Fruit fly (Drosophila melanogaster) whole organism, adult: ENCODE measurements around the gene Gen.

ENCODE experiments used
- CG1620 ChIP-seq: fragments of 200-800 bp; sonication (Bioruptor generic); optimal IDR thresholded peaks from 2 replicates; lab custom pipeline; 2016; ENCODE audit warnings: missing biosample characterization, missing genetic modification characterization
- CG7045 ChIP-seq: fragments of 200-800 bp; sonication (Bioruptor generic); optimal IDR thresholded peaks from 2 replicates; lab custom pipeline; 2017; ENCODE audit warnings: missing biosample characterization, mild to moderate bottlenecking, missing genetic modification characterization
- bab1 ChIP-seq: fragments of 200-800 bp; sonication (Bioruptor generic); optimal IDR thresholded peaks from 3 replicates; lab custom pipeline; 2019; ENCODE audit warnings: missing biosample characterization, mild to moderate bottlenecking, missing genetic modification characterization, moderate library complexity
- cic ChIP-seq: fragments of 200-800 bp; sonication (Bioruptor generic); optimal IDR thresholded peaks from 2 replicates; lab custom pipeline; 2017; ENCODE audit warnings: missing biosample characterization, mild to moderate bottlenecking, missing genetic modification characterization, moderate library complexity
- pad ChIP-seq: fragments of 200-800 bp; sonication (Bioruptor generic); optimal IDR thresholded peaks from 3 replicates; lab custom pipeline; 2017; ENCODE audit warnings: missing biosample characterization, missing genetic modification characterization, mild to moderate bottlenecking, moderate library complexity, missing genetic modification reagents

DNA sequence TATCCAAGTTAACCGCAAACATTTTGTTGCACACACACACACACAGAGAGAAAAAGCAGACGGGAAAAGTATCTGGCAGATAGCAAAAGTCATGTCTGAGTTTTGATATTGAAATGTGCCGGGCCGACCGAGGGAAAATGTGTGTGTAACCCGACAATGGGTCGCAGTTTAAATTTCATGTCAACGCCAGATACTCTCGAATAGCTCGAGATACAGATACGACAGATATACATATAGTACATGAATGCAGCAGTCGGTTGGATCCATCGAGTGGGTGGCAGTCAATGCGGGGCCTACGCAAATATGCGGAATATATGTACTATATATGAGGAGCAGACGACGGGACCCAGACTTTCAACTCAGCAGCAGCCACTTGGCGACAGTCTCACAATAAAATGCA, 23.9 kb upstream of the Gen start:
- no peak for TF ChIP-seq cic (GFP tag; lab: Kevin White, UChicago)
- no peak for TF ChIP-seq CG1620 (GFP tag; lab: Kevin White, UChicago)
- no peak for TF ChIP-seq bab1 (GFP tag; lab: Kevin White, UChicago)
- TF ChIP-seq pad (GFP tag; lab: Kevin White, UChicago): no peak
- TF ChIP-seq CG7045 (GFP tag; lab: Kevin White, UChicago): no peak
